Worm (Caenorhabditis elegans): Measurements from ENCODE around the gene fbxb-112.
"Not testable (repeated sequence)": the region's sequence is repeated elsewhere in the genome, so short reads cannot be mapped to it uniquely, and the experiment has no call there.

- TF ChIP-seq R02D3.7 (tag; optimal IDR thresholded peaks at IDR 0.05); ama-1 (optimal IDR thresholded peaks at IDR 0.05); snpc-4 (tag; optimal IDR thresholded peaks at IDR 0.05); ztf-11 (tag; optimal IDR thresholded peaks at IDR 0.05); dmd-4 (tag; optimal IDR thresholded peaks at IDR 0.05); ceh-82 (tag; optimal IDR thresholded peaks at IDR 0.05): not testable (repeated sequence)
- TF ChIP-seq nhr-25 (tag; optimal IDR thresholded peaks at IDR 0.05): peak; percentile 61
- peak; percentile 89 to 97 for TF ChIP-seq lsy-2 (tag; optimal IDR thresholded peaks at IDR 0.05)
- peak; percentile 73 for TF ChIP-seq nhr-129 (tag; optimal IDR thresholded peaks at IDR 0.05)
- TF ChIP-seq C34F6.9 (tag; optimal IDR thresholded peaks at IDR 0.05): peak; percentile 68
- TF ChIP-seq ZK546.5 (tag; optimal IDR thresholded peaks at IDR 0.05): peak; percentile 6
- TF ChIP-seq lin-13 (GFP tag; optimal IDR thresholded peaks at IDR 0.05): peak; percentile 67
- TF ChIP-seq crh-2 (tag; optimal IDR thresholded peaks at IDR 0.05): peak; percentile 43
- TF ChIP-seq F13H6.1 (tag; optimal IDR thresholded peaks at IDR 0.05): peak; percentile 56
Observed at ce11 chrII:3523547-3523946, 32.6 kb downstream of the fbxb-112 start.
